Fruit fly (Drosophila melanogaster) whole organism, larva: ENCODE results near the gene SmydA-8.

Experiments
- noc ChIP-seq: fragments of 200-800 bp; sonication (Bioruptor generic); optimal IDR thresholded peaks from 3 replicates; lab custom pipeline; 2019; ENCODE audit warnings: missing biosample characterization, mild to moderate bottlenecking, missing genetic modification characterization, moderate library complexity

The SmydA-8 gene

DNA sequence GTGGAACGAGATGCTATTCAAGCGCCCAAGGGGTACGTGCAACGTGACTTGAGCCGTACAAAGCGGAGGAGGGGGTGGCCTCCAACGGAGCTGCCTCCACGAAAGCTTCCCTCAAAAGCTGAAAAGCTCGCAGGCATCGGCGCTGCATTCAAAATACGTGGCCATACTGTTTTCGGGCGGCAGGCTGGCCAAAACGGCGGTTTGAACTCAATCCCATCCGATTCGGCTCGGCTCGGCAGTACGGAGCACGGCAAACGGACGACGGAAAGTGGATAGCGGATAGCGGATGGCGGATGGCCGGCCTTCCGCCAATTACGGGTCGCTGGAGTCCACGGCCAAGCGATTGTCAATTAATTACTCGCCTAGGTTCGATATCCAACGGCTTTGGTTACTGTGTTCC, 24.7 kb downstream of the SmydA-8 start, which contains the start of gene Mct1:
Gene Mct1 (plus strand): TSS at position 301 of the 400 bp plus-strand sequence.
- no peak for TF ChIP-seq noc (tag; lab: Kevin White, UChicago)

- no peak for TF ChIP-seq noc (tag; lab: Kevin White, UChicago)
Measured at dm6 chrX:2187520-2187919, 26.1 kb downstream of the SmydA-8 start, which contains the start of gene CG3457. CG3457 (plus strand) TSS chrX:2187820.

dm6 chrX:2186555-2186954, 27.1 kb downstream of the SmydA-8 start, which contains the start of gene CG17777:
CG17777 (plus strand) TSS chrX:2186855.
- TF ChIP-seq noc (tag; lab: Kevin White, UChicago): no peak

DNA sequence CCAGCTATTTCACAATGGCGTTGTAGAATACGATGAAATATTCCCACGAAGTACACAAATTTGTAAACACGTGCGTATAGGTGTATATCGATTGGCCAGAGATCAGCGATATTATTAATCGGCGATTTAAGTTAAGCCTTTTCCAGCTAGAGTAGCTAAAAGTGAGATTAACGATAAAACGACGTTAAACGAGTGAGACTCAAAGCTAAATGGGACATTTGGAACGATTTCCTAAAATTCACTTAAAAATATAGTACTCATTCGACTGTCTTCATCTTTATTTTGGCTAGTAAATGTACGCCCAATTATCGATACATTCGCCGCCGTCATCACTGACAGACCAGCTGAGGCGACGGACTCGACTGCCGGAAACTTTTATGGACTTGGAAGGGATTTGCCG, 29.0 kb downstream of the SmydA-8 start, which contains the start of the genes Nmd3 and CG17776:
Gene Nmd3 (minus strand): TSS at position 106 of the 400 bp plus-strand sequence.
Gene CG17776 (plus strand): TSS at position 163 of the 400 bp plus-strand sequence.
- TF ChIP-seq noc (tag; lab: Kevin White, UChicago): peak; percentile 36

DNA sequence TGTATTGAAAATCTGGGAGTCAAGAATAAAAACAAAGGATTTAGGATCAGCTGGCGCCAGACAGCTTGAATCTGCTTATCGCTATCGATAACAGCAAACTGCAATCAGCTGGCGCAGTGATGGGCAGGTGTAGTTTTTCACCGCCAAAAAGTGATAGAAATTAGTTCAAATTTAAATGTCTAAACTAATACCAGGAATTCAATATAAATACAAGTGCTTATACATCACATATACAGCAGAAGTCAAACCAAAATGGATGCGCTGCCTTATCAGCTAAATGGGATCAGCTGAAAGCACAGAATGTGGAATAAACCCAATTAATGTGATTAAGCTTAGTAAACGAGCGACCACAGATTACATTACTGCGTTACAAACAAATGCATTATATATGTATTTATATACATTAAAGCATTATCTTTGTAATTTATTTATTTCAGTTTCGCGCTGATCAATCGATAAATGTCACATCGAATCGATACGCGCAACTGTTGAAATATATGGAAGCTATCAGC, 32.8 kb downstream of the SmydA-8 start, which contains the start of gene pn:
Gene pn (plus strand): TSS at position 462 of the 512 bp plus-strand sequence.
- no peak for TF ChIP-seq noc (tag; lab: Kevin White, UChicago)

DNA sequence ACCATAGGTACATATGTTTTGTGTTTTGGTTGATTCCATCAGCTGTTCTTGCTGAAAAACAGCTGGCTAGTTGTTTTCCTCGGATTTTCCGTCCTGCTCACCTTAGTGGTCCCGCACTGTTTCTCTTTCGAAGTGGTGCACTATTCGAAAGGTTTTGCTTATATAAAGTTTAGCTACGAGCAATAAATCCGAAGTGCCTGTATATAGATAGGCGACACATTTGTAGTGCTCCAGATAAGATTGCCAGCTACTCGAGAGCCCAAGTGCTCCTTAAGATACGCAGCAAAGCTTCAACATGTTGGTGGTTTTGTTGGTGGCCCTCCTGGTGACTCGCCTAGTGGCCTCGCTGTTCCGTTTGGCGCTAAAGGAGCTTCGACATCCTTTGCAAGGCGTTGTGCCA, 34.8 kb downstream of the SmydA-8 start, which contains the start of gene Cyp4ae1:
Gene Cyp4ae1 (plus strand): TSS at position 206 of the 400 bp plus-strand sequence.
- no peak for TF ChIP-seq noc (tag; lab: Kevin White, UChicago)

dm6 chrX:2175956-2176469, 37.6 kb downstream of the SmydA-8 start, which contains the start of gene Cyp4d2:
Cyp4d2 (plus strand) TSS chrX:2176006.
- TF ChIP-seq noc (tag; lab: Kevin White, UChicago): no peak

dm6 chrX:2175265-2175795, 38.3 kb downstream of the SmydA-8 start, which contains the start of gene Cyp4d14:
Cyp4d14 (minus strand) TSS chrX:2175315.
- no peak for TF ChIP-seq noc (tag; lab: Kevin White, UChicago)

DNA sequence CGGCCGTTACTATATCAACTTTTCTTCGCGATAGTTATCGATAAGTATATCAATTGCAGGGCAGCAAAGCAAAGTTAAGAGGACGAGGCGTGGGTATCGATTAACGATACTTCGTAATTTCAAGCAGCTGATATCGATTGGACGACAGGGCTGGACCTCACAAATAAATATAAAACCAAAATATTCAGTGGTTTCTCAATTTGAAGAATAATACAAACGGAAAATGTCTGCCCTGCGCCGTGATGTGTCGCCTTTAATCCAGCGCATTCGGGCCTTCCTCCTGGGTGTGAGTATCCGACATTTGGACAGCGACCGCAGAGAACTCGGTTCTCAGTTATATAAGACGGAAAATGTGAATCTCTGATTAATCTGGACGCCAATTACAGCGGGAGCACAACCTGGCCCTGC, 41.2 kb downstream of the SmydA-8 start, which contains the start of gene ND-B14.5A:
Gene ND-B14.5A (plus strand): TSS at position 107 of the 408 bp plus-strand sequence.
- TF ChIP-seq noc (tag; lab: Kevin White, UChicago): no peak

- TF ChIP-seq noc (tag; lab: Kevin White, UChicago): no peak
Measured at dm6 chrX:2170424-2170823, 43.2 kb downstream of the SmydA-8 start.

- TF ChIP-seq noc (tag; lab: Kevin White, UChicago): no peak
Measured at dm6 chrX:2168485-2169199, 45.0 kb downstream of the SmydA-8 start.

- no peak for TF ChIP-seq noc (tag; lab: Kevin White, UChicago)
Measured at dm6 chrX:2166129-2166528, 47.5 kb downstream of the SmydA-8 start.

DNA sequence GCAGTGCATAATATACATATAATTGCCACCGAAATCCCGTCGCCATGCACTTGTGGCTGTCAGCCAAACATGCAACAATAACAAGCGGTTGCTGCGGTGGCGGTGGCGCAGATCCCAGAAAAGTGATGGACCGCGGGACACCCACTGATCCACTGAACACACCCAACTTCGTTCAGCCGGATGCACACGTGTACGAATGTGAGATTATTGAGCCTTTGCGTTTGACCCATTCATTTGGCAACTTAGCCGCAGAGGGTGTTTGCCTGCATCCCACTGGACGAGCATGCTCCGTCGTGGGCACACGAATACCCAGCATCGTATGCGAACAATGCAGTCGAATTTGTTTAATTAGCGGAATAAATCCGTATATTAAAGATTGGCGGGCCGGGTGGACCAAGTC, 48.2 kb downstream of the SmydA-8 start:
- no peak for TF ChIP-seq noc (tag; lab: Kevin White, UChicago)

dm6 chrX:2163358-2163757, 50.3 kb downstream of the SmydA-8 start:
- TF ChIP-seq noc (tag; lab: Kevin White, UChicago): no peak

dm6 chrX:2162130-2162907, 51.3 kb downstream of the SmydA-8 start, which contains the start of the genes Cyp4d1 and CG3630:
Cyp4d1 (minus strand) TSS chrX:2162180.
CG3630 (plus strand) TSS chrX:2162196.
- peak; percentile 44 for TF ChIP-seq noc (tag; lab: Kevin White, UChicago)
